Worm (Caenorhabditis elegans): ENCODE measurements around the gene rps-5.
A peak's percentile ranks its signal among the peaks of the same experiment; 100 is the strongest.

The rps-5 gene

ce11 chrIV:11118837-11119491 is 8.1 kb upstream of the rps-5 start, which contains the start of the genes imp-2 and enpl-1 (continued):
- TF ChIP-seq sdz-12 (GFP tag; optimal IDR thresholded peaks at IDR 0.05) (no peak), aha-1 (tag) (peak; percentile 87), mdt-29 (GFP tag; IDR thresholded peaks at IDR 0.05) (peak; percentile 60; the same call in 1 of the 2 replicates), mep-1 (tag; optimal IDR thresholded peaks at IDR 0.05) (peak; percentile 96), ceh-82 (tag; optimal IDR thresholded peaks at IDR 0.05) (no peak), Y105C5A.15 (GFP tag; IDR thresholded peaks at IDR 0.05) (no peak), spr-1 (tag; optimal IDR thresholded peaks at IDR 0.05) (peak; percentile 59), fkh-10 (GFP tag; optimal IDR thresholded peaks at IDR 0.05) (peak; percentile 85), hmg-1.1 (GFP tag; IDR thresholded peaks at IDR 0.05) (peak; percentile 91), zfp-2 (tag; optimal IDR thresholded peaks at IDR 0.05) (peak; percentile 16), egl-27 (tag; optimal IDR thresholded peaks at IDR 0.05) (no peak), ZK546.5 (tag; optimal IDR thresholded peaks at IDR 0.05) (peak in 1 of 2 experiments; percentile 44), dmd-6 (GFP tag; IDR thresholded peaks at IDR 0.05) (peak; percentile 88), nhr-237 (tag; optimal IDR thresholded peaks at IDR 0.05) (no peak), aly-2 (tag; optimal IDR thresholded peaks at IDR 0.05) (no peak), gei-8 (GFP tag; optimal IDR thresholded peaks at IDR 0.05) (peak; percentile 76), ceh-32 (tag; optimal IDR thresholded peaks at IDR 0.05; ENCODE audit: poor library complexity) (no peak), ceh-62 (tag; optimal IDR thresholded peaks at IDR 0.05) (no peak), Y5F2A.4 (GFP tag; optimal IDR thresholded peaks at IDR 0.05) (no peak), snpc-1.2 (GFP tag; IDR thresholded peaks at IDR 0.05) (no peak), lim-7 (GFP tag; IDR thresholded peaks at IDR 0.05) (peak; percentile 17; the same call in 1 of the 2 replicates), mdl-1 (tag; optimal IDR thresholded peaks at IDR 0.05) (peak; percentile 71 to 98), daf-12 (tag; optimal IDR thresholded peaks at IDR 0.05) (no peak), php-3 (GFP tag; IDR thresholded peaks at IDR 0.05) (peak; percentile 69; the same call in 1 of the 2 replicates), dpl-1 (GFP tag; optimal IDR thresholded peaks at IDR 0.05) (peak; percentile 78), ceh-20 (GFP tag; IDR thresholded peaks at IDR 0.05) (peak; percentile 68; the same call in 1 of the 2 replicates), lsy-2 (tag; optimal IDR thresholded peaks at IDR 0.05) (peak; percentile 85 to 96), mes-2 (tag; optimal IDR thresholded peaks at IDR 0.05; ENCODE audit: poor library complexity, severe bottlenecking) (peak; percentile 83), lin-13 (GFP tag; optimal IDR thresholded peaks at IDR 0.05) (peak; percentile 83), ztf-11 (tag; optimal IDR thresholded peaks at IDR 0.05) (no peak), R02D3.7 (tag; optimal IDR thresholded peaks at IDR 0.05) (no peak), nhr-25 (tag; optimal IDR thresholded peaks at IDR 0.05; ENCODE audit: borderline replicate concordance, insufficient read depth) (peak; percentile 65), hif-1 (tag; optimal IDR thresholded peaks at IDR 0.05) (peak; percentile 18 to 69), nhr-48 (tag; optimal IDR thresholded peaks at IDR 0.05) (peak; percentile 62), F49E8.2 (tag; optimal IDR thresholded peaks at IDR 0.05; ENCODE audit: borderline replicate concordance) (no peak), daf-19 (GFP tag; conservative IDR thresholded peaks at IDR 0.05) (no peak), daf-8 (GFP tag; IDR thresholded peaks at IDR 0.05) (no peak), pha-4 (GFP tag; IDR thresholded peaks at IDR 0.05) (peak; percentile 89), pha-4 (tag; optimal IDR thresholded peaks at IDR 0.05) (peak; percentile 33), lin-15B (tag; optimal IDR thresholded peaks at IDR 0.05) (no peak), snpc-4 (tag; optimal IDR thresholded peaks at IDR 0.05) (no peak), nhr-6 (tag; optimal IDR thresholded peaks at IDR 0.05) (peak; percentile 83), F37D6.2 (tag; optimal IDR thresholded peaks at IDR 0.05) (peak; percentile 63), Y48G9A.11 (GFP tag; IDR thresholded peaks at IDR 0.05) (no peak), D1046.2 (GFP tag; IDR thresholded peaks at IDR 0.05) (no peak), ceh-28 (tag; optimal IDR thresholded peaks at IDR 0.05) (no peak), ceh-44 (GFP tag; IDR thresholded peaks at IDR 0.05) (no peak), vab-7 (GFP tag; IDR thresholded peaks at IDR 0.05) (peak; percentile 67), dve-1 (tag; optimal IDR thresholded peaks at IDR 0.05; ENCODE audit: insufficient read depth) (peak; percentile 93), zag-1 (tag; optimal IDR thresholded peaks at IDR 0.05) (peak; percentile 68)

All from whole organism, L4 larva.